Fruit fly (Drosophila melanogaster) whole organism, prepupa: ENCODE measurements around the gene CG32107.

Experiments used
- CG10631 ChIP-seq: fragments of 200-800 bp; sonication (Bioruptor generic); optimal IDR thresholded peaks from 2 replicates; lab custom pipeline; 2016; ENCODE audit warnings: missing biosample characterization, missing genetic modification characterization
- CG10669 ChIP-seq: fragments of 200-800 bp; sonication (Bioruptor generic); optimal IDR thresholded peaks from 3 replicates; lab custom pipeline; 2018; ENCODE audit warnings: missing biosample characterization, mild to moderate bottlenecking, missing genetic modification characterization, moderate library complexity
- CG11902 ChIP-seq: fragments of 200-800 bp; sonication (Bioruptor generic); optimal IDR thresholded peaks from 3 replicates; lab custom pipeline; 2016; ENCODE audit warnings: missing biosample characterization, missing genetic modification characterization
- CG15336 ChIP-seq: fragments of 200-800 bp; sonication (Bioruptor generic); IDR thresholded peaks from 2 replicates; pipeline ENCODE4 v1.3.6; 2022; ENCODE audit warnings: missing biosample characterization, missing genetic modification characterization
- CG1621 ChIP-seq: fragments of 200-800 bp; sonication (Bioruptor generic); optimal IDR thresholded peaks from 3 replicates; lab custom pipeline; 2018; ENCODE audit warnings: missing biosample characterization, mild to moderate bottlenecking, missing genetic modification characterization
- CG16779 ChIP-seq: fragments of 200-800 bp; sonication (Bioruptor generic); optimal IDR thresholded peaks from 3 replicates; lab custom pipeline; 2017; ENCODE audit warnings: missing biosample characterization, mild to moderate bottlenecking, missing genetic modification characterization
- CG3032 ChIP-seq: fragments of 200-800 bp; optimal IDR thresholded peaks from 2 replicates; lab custom pipeline; 2019; ENCODE audit warnings: missing biosample characterization, mild to moderate bottlenecking, missing genetic modification characterization, moderate library complexity
- CG31627 ChIP-seq: fragments of 200-800 bp; sonication (Bioruptor generic); optimal IDR thresholded peaks from 3 replicates; lab custom pipeline; 2016; ENCODE audit warnings: missing biosample characterization, missing genetic modification characterization
- CG32006 ChIP-seq: fragments of 200-800 bp; sonication (Bioruptor generic); optimal IDR thresholded peaks from 3 replicates; lab custom pipeline; 2017; ENCODE audit warnings: missing biosample characterization, mild to moderate bottlenecking, missing genetic modification characterization
- CG34406 ChIP-seq: fragments of 200-800 bp; sonication (Bioruptor generic); optimal IDR thresholded peaks from 3 replicates; lab custom pipeline; 2016; ENCODE audit warnings: missing biosample characterization, missing genetic modification characterization
- CG3919 ChIP-seq: fragments of 200-800 bp; sonication (Bioruptor generic); optimal IDR thresholded peaks from 3 replicates; lab custom pipeline; 2016; ENCODE audit warnings: missing biosample characterization, missing genetic modification characterization
- CG6163 ChIP-seq: fragments of 200-800 bp; sonication (Bioruptor generic); IDR thresholded peaks from 3 replicates; pipeline ENCODE4 v1.3.6; 2022; ENCODE audit warnings: missing biosample characterization, missing genetic modification characterization
- CG6276 ChIP-seq: fragments of 200-800 bp; sonication (Bioruptor generic); optimal IDR thresholded peaks from 2 replicates; lab custom pipeline; 2017; ENCODE audit warnings: missing biosample characterization, mild to moderate bottlenecking, missing genetic modification characterization
- CG6792 ChIP-seq: fragments of 200-800 bp; sonication (Bioruptor generic); optimal IDR thresholded peaks from 3 replicates; lab custom pipeline; 2016; ENCODE audit warnings: missing biosample characterization, missing genetic modification characterization
- CG6854 ChIP-seq: fragments of 200-800 bp; sonication (Bioruptor generic); optimal IDR thresholded peaks from 2 replicates; lab custom pipeline; 2017; ENCODE audit warnings: missing biosample characterization, mild to moderate bottlenecking, missing genetic modification characterization
- CG7368 ChIP-seq: fragments of 200-800 bp; sonication (Bioruptor generic); optimal IDR thresholded peaks from 3 replicates; lab custom pipeline; 2016; ENCODE audit warnings: missing biosample characterization, missing genetic modification characterization
- CG8119 ChIP-seq: fragments of 200-800 bp; sonication (Bioruptor generic); IDR thresholded peaks from 3 replicates; pipeline ENCODE4 v1.3.6; 2022; ENCODE audit warnings: missing biosample characterization, missing genetic modification characterization
- CG8632 ChIP-seq: fragments of 200-800 bp; sonication (Bioruptor generic); optimal IDR thresholded peaks from 3 replicates; lab custom pipeline; 2016; ENCODE audit warnings: missing biosample characterization, missing genetic modification characterization
- Eip75B ChIP-seq: fragments of 200-800 bp; sonication (Bioruptor generic); optimal IDR thresholded peaks from 3 replicates; lab custom pipeline; 2016; ENCODE audit warnings: missing biosample characterization, missing genetic modification characterization
- Eip93F ChIP-seq: fragments of 200-800 bp; sonication (Bioruptor generic); optimal IDR thresholded peaks from 2 replicates; lab custom pipeline; 2016; ENCODE audit warnings: missing biosample characterization, mild to moderate bottlenecking, missing genetic modification characterization
- Ets96B ChIP-seq: fragments of 200-800 bp; optimal IDR thresholded peaks from 2 replicates; lab custom pipeline; 2019; ENCODE audit warnings: missing biosample characterization, mild to moderate bottlenecking, missing genetic modification characterization, moderate library complexity
- Gug ChIP-seq: fragments of 200-800 bp; sonication (Bioruptor generic); IDR thresholded peaks from 2 replicates; pipeline ENCODE4 v1.3.6; 2022; ENCODE audit warnings: missing biosample characterization, missing genetic modification characterization
- Hr39 ChIP-seq: fragments of 200-800 bp; sonication (Bioruptor generic); optimal IDR thresholded peaks from 2 replicates; lab custom pipeline; 2016; ENCODE audit warnings: missing biosample characterization, missing genetic modification characterization
- Hr4 ChIP-seq: fragments of 200-800 bp; sonication (Bioruptor generic); optimal IDR thresholded peaks from 3 replicates; lab custom pipeline; 2016; ENCODE audit warnings: missing biosample characterization, missing genetic modification characterization
- Met ChIP-seq: fragments of 200-800 bp; sonication (Bioruptor generic); optimal IDR thresholded peaks from 3 replicates; lab custom pipeline; 2016; ENCODE audit warnings: missing biosample characterization, missing genetic modification characterization
- OdsH ChIP-seq: fragments of 200-800 bp; sonication (Bioruptor generic); optimal IDR thresholded peaks from 3 replicates; lab custom pipeline; 2016; ENCODE audit warnings: missing biosample characterization, missing genetic modification characterization
- Sox102F ChIP-seq: fragments of 200-800 bp; sonication (Bioruptor generic); optimal IDR thresholded peaks from 2 replicates; lab custom pipeline; 2016; ENCODE audit warnings: missing biosample characterization, mild to moderate bottlenecking, missing genetic modification characterization
- Sox14 ChIP-seq: fragments of 200-800 bp; sonication (Bioruptor generic); optimal IDR thresholded peaks from 3 replicates; lab custom pipeline; 2016; ENCODE audit warnings: missing biosample characterization, missing genetic modification characterization
- Sox15 ChIP-seq: fragments of 200-800 bp; sonication (Bioruptor generic); optimal IDR thresholded peaks from 3 replicates; lab custom pipeline; 2016; ENCODE audit warnings: missing biosample characterization, missing genetic modification characterization
- acj6 ChIP-seq: fragments of 200-800 bp; sonication (Bioruptor generic); optimal IDR thresholded peaks from 3 replicates; lab custom pipeline; 2016; ENCODE audit warnings: missing biosample characterization, missing genetic modification characterization
- cyc ChIP-seq: fragments of 200-800 bp; sonication (Bioruptor generic); optimal IDR thresholded peaks from 3 replicates; lab custom pipeline; 2016; ENCODE audit warnings: missing biosample characterization, missing genetic modification characterization
- dsx ChIP-seq: fragments of 200-800 bp; optimal IDR thresholded peaks from 3 replicates; lab custom pipeline; 2019; ENCODE audit warnings: missing biosample characterization, mild to moderate bottlenecking, missing genetic modification characterization, moderate library complexity; ENCODE audit not compliant: poor library complexity, severe bottlenecking
- eg ChIP-seq: fragments of 200-800 bp; sonication (Bioruptor generic); IDR thresholded peaks from 3 replicates; pipeline ENCODE4 v1.3.6; 2022; ENCODE audit warnings: missing biosample characterization, missing genetic modification characterization
- esn ChIP-seq: fragments of 200-800 bp; sonication (Bioruptor generic); optimal IDR thresholded peaks from 2 replicates; lab custom pipeline; 2016; ENCODE audit warnings: missing biosample characterization, mild to moderate bottlenecking, missing genetic modification characterization, moderate library complexity
- fd59A ChIP-seq: fragments of 200-800 bp; sonication (Bioruptor generic); optimal IDR thresholded peaks from 2 replicates; lab custom pipeline; 2017; ENCODE audit warnings: missing biosample characterization, mild to moderate bottlenecking, missing genetic modification characterization, missing genetic modification reagents
- fd85E ChIP-seq: fragments of 200-800 bp; sonication (Bioruptor generic); optimal IDR thresholded peaks from 3 replicates; lab custom pipeline; 2016; ENCODE audit warnings: missing biosample characterization, missing genetic modification characterization
- fkh ChIP-seq: fragments of 200-800 bp; sonication (Bioruptor generic); optimal IDR thresholded peaks from 3 replicates; lab custom pipeline; 2017; ENCODE audit warnings: missing biosample characterization, mild to moderate bottlenecking, missing genetic modification characterization, moderate library complexity
- lz ChIP-seq: fragments of 200-800 bp; sonication (Bioruptor generic); optimal IDR thresholded peaks from 3 replicates; lab custom pipeline; 2016; ENCODE audit warnings: missing biosample characterization, missing genetic modification characterization
- pdm3 ChIP-seq: fragments of 200-800 bp; sonication (Bioruptor generic); optimal IDR thresholded peaks from 3 replicates; lab custom pipeline; 2016; ENCODE audit warnings: missing biosample characterization, missing genetic modification characterization
- salr ChIP-seq, 2 experiments: fragments of 200-800 bp; sonication (Bioruptor generic); optimal IDR thresholded peaks; 3 replicates each; lab custom pipeline; 2016 to 2018; ENCODE audit warnings: missing biosample characterization in 2 of 2, missing genetic modification characterization in 2 of 2, mild to moderate bottlenecking in 1 of 2
- ss ChIP-seq, 2 experiments: fragments of 200-800 bp; sonication (Bioruptor generic); optimal IDR thresholded peaks; 2 replicates in 1 of 2; 3 replicates in 1 of 2; lab custom pipeline; 2017 to 2018; ENCODE audit warnings: mild to moderate bottlenecking in 2 of 2, missing biosample characterization in 2 of 2, missing genetic modification characterization in 2 of 2, moderate library complexity in 1 of 2
- svp ChIP-seq: fragments of 200-800 bp; sonication (Bioruptor generic); peaks from one replicate; lab custom pipeline; 2016; ENCODE audit warnings: missing biosample characterization, missing genetic modification characterization
- vri ChIP-seq: fragments of 200-800 bp; sonication (Bioruptor generic); optimal IDR thresholded peaks from 3 replicates; lab custom pipeline; 2016; ENCODE audit warnings: missing biosample characterization, mild to moderate bottlenecking, missing genetic modification characterization

Gene CG32107

dm6 chr3L:12857553-12858122 is 3.5 kb downstream of the CG32107 start:
- TF ChIP-seq CG34406 (GFP tag; lab: Kevin White, UChicago) (no peak), Gug (no peak), eg (no peak), CG3032 (no peak), CG15336 (GFP tag; lab: Robert Waterston, UW) (no peak), Eip93F (GFP tag; lab: Kevin White, UChicago) (no peak), OdsH (no peak)

dm6 chr3L:12853423-12853822 is 7.7 kb downstream of the CG32107 start, which contains the start of gene Ent3:
Gene Ent3 (plus strand): TSS chr3L:12853646.
- TF ChIP-seq CG8119 (no peak), fkh (no peak), CG1621 (no peak), CG7368 (GFP tag; lab: Kevin White, UChicago) (no peak), fd85E (no peak), CG6276 (GFP tag; lab: Kevin White, UChicago) (no peak), CG6854 (GFP tag; lab: Kevin White, UChicago) (no peak), Sox14 (GFP tag; lab: Kevin White, UChicago) (no peak), CG6163 (no peak), CG6792 (GFP tag; lab: Kevin White, UChicago) (no peak), CG3919 (GFP tag; lab: Kevin White, UChicago) (no peak), Sox15 (GFP tag; lab: Kevin White, UChicago) (no peak), salr (GFP tag; optimal IDR thresholded peaks at IDR 0.05; lab: Kevin White, UChicago) (no peak)

dm6 chr3L:12849867-12850301 is 11.2 kb downstream of the CG32107 start, which contains the start of the genes CG10948 and Wbp2:
Gene CG10948 (minus strand): TSS chr3L:12850117.
Gene Wbp2 (plus strand): TSS chr3L:12850165.
- peak; percentile 10 for TF ChIP-seq Ets96B (tag; lab: Kevin White, UChicago)
- TF ChIP-seq ss (GFP tag; optimal IDR thresholded peaks at IDR 0.05; lab: Kevin White, UChicago): no peak
- no peak for TF ChIP-seq pdm3
- peak; percentile 44 for TF ChIP-seq esn (GFP tag; lab: Kevin White, UChicago)
- TF ChIP-seq lz (GFP tag; lab: Kevin White, UChicago): peak; percentile 40
- TF ChIP-seq OdsH: no peak
- TF ChIP-seq Eip75B (GFP tag; lab: Kevin White, UChicago): no peak
- TF ChIP-seq CG6854 (GFP tag; lab: Kevin White, UChicago): peak; percentile 44
- no peak for TF ChIP-seq CG7368 (GFP tag; lab: Kevin White, UChicago)
- TF ChIP-seq CG3919 (GFP tag; lab: Kevin White, UChicago): no peak
- TF ChIP-seq vri (GFP tag; lab: Kevin White, UChicago): peak; percentile 82
- no peak for TF ChIP-seq fkh
- TF ChIP-seq Eip93F (GFP tag; lab: Kevin White, UChicago): peak; percentile 50
- TF ChIP-seq CG6163: no peak
- no peak for TF ChIP-seq CG11902 (GFP tag; lab: Kevin White, UChicago)
- no peak for TF ChIP-seq Sox102F (GFP tag; lab: Kevin White, UChicago)
- TF ChIP-seq svp (GFP tag; lab: Kevin White, UChicago): no peak
- no peak for TF ChIP-seq eg
- no peak for TF ChIP-seq Hr39 (GFP tag; lab: Kevin White, UChicago)
- peak; percentile 29 for TF ChIP-seq CG3032
- TF ChIP-seq CG31627 (GFP tag; lab: Kevin White, UChicago): no peak
- TF ChIP-seq CG10669: no peak
- TF ChIP-seq CG8632 (GFP tag; lab: Kevin White, UChicago): peak; percentile 8
- no peak for TF ChIP-seq salr (GFP tag; optimal IDR thresholded peaks at IDR 0.05; lab: Kevin White, UChicago)

dm6 chr3L:12843056-12843799 is 17.9 kb downstream of the CG32107 start, which contains the start of gene nebu:
Gene nebu (minus strand): TSS chr3L:12843106.
- peak; percentile 99 for TF ChIP-seq Eip75B (GFP tag; lab: Kevin White, UChicago)
- peak; percentile 99 for TF ChIP-seq Met (GFP tag; lab: Kevin White, UChicago)
- TF ChIP-seq fkh: peak; percentile 81
- peak; percentile 100 for TF ChIP-seq svp (GFP tag; lab: Kevin White, UChicago)
- peak; percentile 97 for TF ChIP-seq Gug
- TF ChIP-seq esn (GFP tag; lab: Kevin White, UChicago): peak; percentile 99
- peak; percentile 97 for TF ChIP-seq CG8119
- TF ChIP-seq CG16779: peak; percentile 93
- TF ChIP-seq fd59A (GFP tag; lab: Kevin White, UChicago): peak; percentile 96
- TF ChIP-seq eg: peak; percentile 98
- TF ChIP-seq Hr4: peak; percentile 98
- TF ChIP-seq CG32006 (GFP tag; lab: Kevin White, UChicago): peak; percentile 97
- TF ChIP-seq CG3032: peak; percentile 96
- peak; percentile 95 to 97 for TF ChIP-seq ss (GFP tag; optimal IDR thresholded peaks at IDR 0.05; lab: Kevin White, UChicago)
- peak; percentile 98 for TF ChIP-seq CG10631
- TF ChIP-seq acj6 (GFP tag; lab: Kevin White, UChicago): peak; percentile 99
- peak; percentile 93 for TF ChIP-seq CG6276 (GFP tag; lab: Kevin White, UChicago)
- TF ChIP-seq cyc (GFP tag; lab: Kevin White, UChicago): peak; percentile 99
- TF ChIP-seq dsx: peak; percentile 98
